Worm (Caenorhabditis elegans) whole organism, mixed stage, embryonic: ENCODE measurements around the gene rpl-33.

Source experiments
- ceh-43 ChIP-seq: fragments of 200-800 bp; sonication (Bioruptor generic); optimal IDR thresholded peaks from 2 replicates; lab custom pipeline; 2018; ENCODE audit warnings: mild to moderate bottlenecking, missing genetic modification characterization, moderate library complexity, missing compliant biosample characterization
- elt-3 ChIP-seq: fragments of 150-350 bp; optimal IDR thresholded peaks from 2 replicates; lab custom pipeline; 2014; ENCODE audit warnings: missing biosample characterization, missing genetic modification characterization
- hlh-1 ChIP-seq: fragments of 150-350 bp; optimal IDR thresholded peaks from 2 replicates; lab custom pipeline; 2014; ENCODE audit warnings: missing biosample characterization, missing genetic modification reagents, missing genetic modification characterization
- mab-5 ChIP-seq: fragments of 150-350 bp; optimal IDR thresholded peaks from 2 replicates; lab custom pipeline; 2014; ENCODE audit warnings: missing biosample characterization, missing genetic modification characterization
- mep-1 ChIP-seq: fragments of 150-350 bp; optimal IDR thresholded peaks from 2 replicates; lab custom pipeline; 2017; ENCODE audit warnings: missing biosample characterization, missing genetic modification reagents, missing genetic modification characterization, inconsistent platforms
- nhr-12 ChIP-seq: fragments of 150-350 bp; optimal IDR thresholded peaks from 2 replicates; lab custom pipeline; 2014; ENCODE audit warnings: missing biosample characterization, missing genetic modification characterization
- nhr-2 ChIP-seq: fragments of 150-350 bp; optimal IDR thresholded peaks from 2 replicates; lab custom pipeline; 2014; ENCODE audit warnings: missing biosample characterization, missing genetic modification characterization
- nhr-28 ChIP-seq: fragments of 150-350 bp; optimal IDR thresholded peaks from 2 replicates; lab custom pipeline; 2014; ENCODE audit warnings: missing biosample characterization, missing genetic modification characterization
- sem-2 ChIP-seq: fragments of 200-800 bp; sonication (Bioruptor generic); optimal IDR thresholded peaks from 2 replicates; lab custom pipeline; 2018; ENCODE audit warnings: mild to moderate bottlenecking, missing genetic modification characterization, missing compliant biosample characterization
- snpc-4 ChIP-seq: fragments of 150-350 bp; optimal IDR thresholded peaks from 2 replicates; lab custom pipeline; 2014; ENCODE audit warnings: missing biosample characterization, missing genetic modification characterization
- sptf-1 ChIP-seq: sonication (generic microtip); optimal IDR thresholded peaks from 2 replicates; lab custom pipeline; 2017; ENCODE audit warnings: mild to moderate bottlenecking, missing genetic modification characterization, moderate library complexity, missing compliant biosample characterization
- tbx-8 ChIP-seq: fragments of 200-800 bp; sonication (Bioruptor generic); optimal IDR thresholded peaks from 2 replicates; lab custom pipeline; 2018; ENCODE audit warnings: mild to moderate bottlenecking, missing genetic modification characterization, moderate library complexity, missing compliant biosample characterization
- unc-39 ChIP-seq: fragments of 150-350 bp; optimal IDR thresholded peaks from 2 replicates; lab custom pipeline; 2014; ENCODE audit warnings: missing biosample characterization, missing genetic modification characterization
- ztf-11 ChIP-seq: fragments of 150-350 bp; optimal IDR thresholded peaks from 2 replicates; lab custom pipeline; 2014; ENCODE audit warnings: missing biosample characterization, missing genetic modification characterization

- no peak for TF ChIP-seq nhr-12 (tag; lab: Kevin White, UChicago)
- no peak for TF ChIP-seq tbx-8 (GFP tag; lab: Kevin White, UChicago)
- TF ChIP-seq mep-1 (tag; lab: Kevin White, UChicago), result no peak
- TF ChIP-seq ztf-11 (tag; lab: Kevin White, UChicago), result no peak
- no peak for TF ChIP-seq mab-5
- TF ChIP-seq sem-2, result no peak
- no peak for TF ChIP-seq ceh-43 (GFP tag; lab: Kevin White, UChicago)
- TF ChIP-seq elt-3 (tag; lab: Kevin White, UChicago), result no peak
- no peak for TF ChIP-seq sptf-1 (tag; lab: Kevin White, UChicago)
- TF ChIP-seq nhr-28 (tag; lab: Kevin White, UChicago), result no peak
- peak; percentile 46 for TF ChIP-seq nhr-2 (tag; lab: Kevin White, UChicago)
- no peak for TF ChIP-seq snpc-4 (tag; lab: Kevin White, UChicago)
- TF ChIP-seq unc-39 (tag; lab: Kevin White, UChicago), result no peak
- peak; percentile 73 for TF ChIP-seq hlh-1 (tag; lab: Kevin White, UChicago)
These were observed 11.0 kb downstream of the rpl-33 start, which contains the start of gene spon-1 for ce11 chrII:7116350-7116749.
